Worm (Caenorhabditis elegans) whole organism, L1 larva: ENCODE data around the gene cpg-9.

Experiments used
- ama-1 ChIP-seq: fragments of 150-350 bp; optimal IDR thresholded peaks from 2 replicates; lab custom pipeline; 2014
- dpl-1 ChIP-seq, 3 experiments: fragments of 150-350 bp in 2 of 3; sonication (generic microtip) in 1 of 3; optimal IDR thresholded peaks; 2 replicates each; lab custom pipeline; 2014 to 2017; ENCODE audit warnings: missing biosample characterization in 3 of 3, missing genetic modification characterization in 3 of 3, missing genetic modification reagents in 3 of 3
- elt-3 ChIP-seq, 6 experiments: fragments of 150-350 bp in 1 of 6; sonication (generic microtip); optimal IDR thresholded peaks; 2 replicates each; lab custom pipeline; 2017 to 2018; ENCODE audit warnings: missing biosample characterization in 6 of 6, missing genetic modification characterization in 6 of 6, inconsistent platforms in 1 of 6
- fos-1 ChIP-seq: fragments of 150-350 bp; optimal IDR thresholded peaks from 2 replicates; lab custom pipeline; 2014; ENCODE audit warnings: missing biosample characterization, missing genetic modification characterization
- hlh-17 ChIP-seq: fragments of 200-800 bp; sonication (Bioruptor generic); optimal IDR thresholded peaks from 2 replicates; lab custom pipeline; 2018; ENCODE audit warnings: missing genetic modification characterization, mild to moderate bottlenecking, missing compliant biosample characterization, moderate library complexity, borderline replicate concordance
- jun-1 ChIP-seq: fragments of 150-350 bp; optimal IDR thresholded peaks from 2 replicates; lab custom pipeline; 2014; ENCODE audit warnings: missing biosample characterization, missing genetic modification reagents, missing genetic modification characterization
- lir-3 ChIP-seq: sonication (generic microtip); optimal IDR thresholded peaks from 2 replicates; lab custom pipeline; 2016; ENCODE audit warnings: mild to moderate bottlenecking, missing genetic modification characterization, moderate library complexity, missing compliant biosample characterization; ENCODE audit not compliant: poor library complexity
- lsy-2 ChIP-seq, 2 experiments: fragments of 150-350 bp; optimal IDR thresholded peaks; 2 replicates each; lab custom pipeline; 2014; ENCODE audit warnings: missing biosample characterization in 2 of 2, missing genetic modification characterization in 2 of 2
- nhr-12 ChIP-seq: sonication (generic microtip); optimal IDR thresholded peaks from 2 replicates; lab custom pipeline; 2017; ENCODE audit warnings: missing biosample characterization, missing genetic modification characterization
- nhr-76 ChIP-seq: sonication (generic microtip); optimal IDR thresholded peaks from 2 replicates; lab custom pipeline; 2017; ENCODE audit warnings: missing biosample characterization, missing genetic modification characterization
- skn-1 ChIP-seq: fragments of 150-350 bp; optimal IDR thresholded peaks from 2 replicates; lab custom pipeline; 2014; ENCODE audit warnings: missing biosample characterization, missing genetic modification characterization
- sox-4 ChIP-seq: sonication (generic microtip); optimal IDR thresholded peaks from 2 replicates; lab custom pipeline; 2016; ENCODE audit warnings: missing genetic modification characterization, missing compliant biosample characterization
- zag-1 ChIP-seq: fragments of 150-350 bp; optimal IDR thresholded peaks from 2 replicates; lab custom pipeline; 2014; ENCODE audit warnings: missing biosample characterization, missing genetic modification characterization
- ztf-11 ChIP-seq, 2 experiments: sonication (generic microtip); optimal IDR thresholded peaks; 2 replicates each; lab custom pipeline; 2016 to 2017; ENCODE audit warnings: missing genetic modification characterization in 2 of 2, missing biosample characterization in 1 of 2, missing compliant biosample characterization in 1 of 2

ce11 chrIV:3046009-3046408 lies 24.0 kb downstream of the cpg-9 start:
- no peak for TF ChIP-seq ama-1 (lab: Kevin White, UChicago)
- no peak for TF ChIP-seq zag-1
- no peak for TF ChIP-seq skn-1 (tag; lab: Kevin White, UChicago)
- TF ChIP-seq lir-3 (tag; lab: Kevin White, UChicago) = no peak
- no peak for TF ChIP-seq ztf-11 (tag; optimal IDR thresholded peaks at IDR 0.05; lab: Kevin White, UChicago)
- TF ChIP-seq dpl-1 (GFP tag; optimal IDR thresholded peaks at IDR 0.05; lab: Kevin White, UChicago) = no peak
- no peak for TF ChIP-seq fos-1
- no peak for TF ChIP-seq sox-4 (tag; lab: Kevin White, UChicago)
- TF ChIP-seq jun-1 = no peak
- no peak for TF ChIP-seq lsy-2 (tag; optimal IDR thresholded peaks at IDR 0.05; lab: Kevin White, UChicago)
- no peak for TF ChIP-seq hlh-17
- no peak for TF ChIP-seq nhr-76 (tag; lab: Kevin White, UChicago)
- TF ChIP-seq elt-3 (tag; optimal IDR thresholded peaks at IDR 0.05; lab: Kevin White, UChicago) = no peak
- no peak for TF ChIP-seq nhr-12 (tag; lab: Kevin White, UChicago)
